Worm (Caenorhabditis elegans) whole organism, early embryonic: Measurements from ENCODE around the gene Y4C6B.1.

Experiments
- B0310.2 ChIP-seq: sonication (generic microtip); optimal IDR thresholded peaks from 2 replicates; lab custom pipeline; 2016; ENCODE audit warnings: mild to moderate bottlenecking, missing genetic modification characterization, missing compliant biosample characterization
- F13C5.2 ChIP-seq: sonication (generic microtip); optimal IDR thresholded peaks from 2 replicates; lab custom pipeline; 2017; ENCODE audit warnings: mild to moderate bottlenecking, missing genetic modification characterization, inconsistent platforms, missing compliant biosample characterization
- aly-1 ChIP-seq: sonication (generic microtip); optimal IDR thresholded peaks from 2 replicates; lab custom pipeline; 2016; ENCODE audit warnings: missing genetic modification characterization, missing compliant biosample characterization
- ama-1 ChIP-seq: fragments of 150-350 bp; optimal IDR thresholded peaks from 2 replicates; lab custom pipeline; 2014
- ceh-13 ChIP-seq: fragments of 200-800 bp; sonication (Bioruptor generic); optimal IDR thresholded peaks from 2 replicates; lab custom pipeline; 2018; ENCODE audit warnings: mild to moderate bottlenecking, missing genetic modification characterization, missing compliant biosample characterization
- ceh-36 ChIP-seq: sonication (generic microtip); optimal IDR thresholded peaks from 2 replicates; lab custom pipeline; 2016; ENCODE audit warnings: missing genetic modification characterization, inconsistent platforms, missing compliant biosample characterization
- ets-7 ChIP-seq: sonication (generic microtip); optimal IDR thresholded peaks from 2 replicates; lab custom pipeline; 2016; ENCODE audit warnings: missing genotype, missing genetic modification characterization, missing compliant biosample characterization
- flt-1 ChIP-seq: fragments of 200-800 bp; sonication (Bioruptor generic); IDR thresholded peaks from 2 replicates; pipeline ENCODE4 v1.3.6; 2022; ENCODE audit warnings: missing genetic modification characterization, missing compliant biosample characterization
- hmbx-1 ChIP-seq: sonication (generic microtip); optimal IDR thresholded peaks from 2 replicates; lab custom pipeline; 2016; ENCODE audit warnings: mild to moderate bottlenecking, missing genetic modification characterization, missing compliant biosample characterization
- hmg-4 ChIP-seq: fragments of 200-800 bp; sonication (Bioruptor generic); optimal IDR thresholded peaks from 2 replicates; lab custom pipeline; 2018; ENCODE audit warnings: mild to moderate bottlenecking, missing genetic modification characterization, missing compliant biosample characterization
- hnd-1 ChIP-seq: sonication (generic microtip); optimal IDR thresholded peaks from 2 replicates; lab custom pipeline; 2016; ENCODE audit warnings: missing genetic modification characterization, missing compliant biosample characterization
- pes-1 ChIP-seq: fragments of 200-800 bp; sonication (Bioruptor generic); IDR thresholded peaks from 2 replicates; pipeline ENCODE4 v1.3.6; 2022; ENCODE audit warnings: missing genetic modification reagents, missing genetic modification characterization, missing compliant biosample characterization
- scrt-1 ChIP-seq: fragments of 200-800 bp; sonication (Bioruptor generic); IDR thresholded peaks from 2 replicates; pipeline ENCODE4 v1.3.6; 2022; ENCODE audit warnings: missing genetic modification characterization, missing compliant biosample characterization
- sea-1 ChIP-seq: fragments of 200-800 bp; sonication (Bioruptor generic); conservative IDR thresholded peaks from 2 replicates; pipeline ENCODE4 v1.3.6; 2022; ENCODE audit warnings: missing genetic modification characterization, missing compliant biosample characterization
- tbx-11 ChIP-seq: fragments of 200-800 bp; sonication (Bioruptor generic); IDR thresholded peaks from 2 replicates; pipeline ENCODE4 v1.3.6; 2022; ENCODE audit warnings: missing genetic modification characterization, missing compliant biosample characterization
- tbx-37 ChIP-seq: fragments of 200-800 bp; sonication (Bioruptor generic); conservative IDR thresholded peaks from 2 replicates; pipeline ENCODE4 v1.3.6; 2022; ENCODE audit warnings: missing genetic modification reagents, missing genetic modification characterization, missing compliant biosample characterization
- tra-4 ChIP-seq: sonication (generic microtip); optimal IDR thresholded peaks from 2 replicates; lab custom pipeline; 2017; ENCODE audit warnings: missing genetic modification characterization, missing compliant biosample characterization

Gene Y4C6B.1

DNA sequence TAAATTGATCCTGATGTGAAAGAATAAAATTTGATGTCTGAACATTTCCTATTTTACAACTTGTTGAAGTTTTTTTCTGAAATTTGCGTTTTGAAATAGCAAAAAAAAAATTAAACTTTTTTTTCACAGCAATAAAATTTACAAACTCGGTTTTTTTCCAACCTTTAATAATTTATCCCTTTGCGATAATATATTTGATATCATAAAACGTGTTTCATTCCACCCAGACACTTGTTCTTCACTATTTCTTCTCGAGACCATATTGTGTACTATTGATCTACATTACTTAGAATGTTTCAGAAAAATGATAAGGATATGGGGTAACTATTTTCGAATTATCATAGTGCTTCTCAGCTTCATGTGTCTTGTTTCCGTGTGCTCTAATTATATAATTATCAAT is 28.1 kb upstream of the Y4C6B.1 start, which contains the start of gene Y4C6B.4:
Gene Y4C6B.4, plus strand, starts transcription at position 301 of the 400 bp plus-strand sequence.
- TF ChIP-seq tbx-11 (GFP tag; lab: Robert Waterston, UW), result no peak
- TF ChIP-seq hmbx-1 (tag; lab: Kevin White, UChicago), result no peak
- TF ChIP-seq B0310.2 (tag; lab: Kevin White, UChicago), result no peak
- TF ChIP-seq ama-1, result no peak
- no peak for TF ChIP-seq pes-1 (GFP tag; lab: Robert Waterston, UW)
- no peak for TF ChIP-seq flt-1 (GFP tag; lab: Robert Waterston, UW)
- no peak for TF ChIP-seq tra-4 (tag; lab: Kevin White, UChicago)
- no peak for TF ChIP-seq hnd-1 (tag; lab: Kevin White, UChicago)
- TF ChIP-seq scrt-1 (GFP tag; lab: Robert Waterston, UW), result no peak
- no peak for TF ChIP-seq aly-1 (tag; lab: Kevin White, UChicago)
- no peak for TF ChIP-seq ets-7 (tag; lab: Kevin White, UChicago)
- no peak for TF ChIP-seq tbx-37 (GFP tag; lab: Robert Waterston, UW)
- TF ChIP-seq sea-1, result no peak
- no peak for TF ChIP-seq hmg-4 (GFP tag; lab: Kevin White, UChicago)
- TF ChIP-seq ceh-36, result no peak

DNA sequence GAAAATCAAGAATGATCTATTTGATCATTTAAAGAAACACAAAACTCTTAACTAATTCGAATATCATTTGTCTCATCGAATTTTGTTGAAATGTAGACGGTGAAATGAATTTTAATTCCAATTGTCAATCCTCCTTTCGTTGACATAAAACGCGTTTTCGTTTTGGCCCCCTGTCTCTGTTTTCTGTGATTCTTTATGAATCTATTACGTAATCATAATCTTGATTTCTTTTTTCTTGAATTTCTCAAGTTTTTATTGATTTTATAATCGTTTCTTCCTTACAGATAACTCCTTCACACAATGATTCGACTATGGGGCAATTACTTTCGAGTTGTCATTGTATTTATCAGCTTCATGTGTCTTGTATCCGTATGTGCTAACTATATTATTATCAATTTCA is 22.1 kb upstream of the Y4C6B.1 start, which contains the start of gene Y4C6B.3:
Gene Y4C6B.3, plus strand, starts transcription at position 301 of the 400 bp plus-strand sequence.
- no peak for TF ChIP-seq ets-7 (tag; lab: Kevin White, UChicago)
- TF ChIP-seq flt-1 (GFP tag; lab: Robert Waterston, UW), result no peak
- no peak for TF ChIP-seq ama-1
- TF ChIP-seq tbx-11 (GFP tag; lab: Robert Waterston, UW), result no peak
- TF ChIP-seq hmg-4 (GFP tag; lab: Kevin White, UChicago), result no peak
- TF ChIP-seq tbx-37 (GFP tag; lab: Robert Waterston, UW), result no peak
- no peak for TF ChIP-seq B0310.2 (tag; lab: Kevin White, UChicago)
- no peak for TF ChIP-seq hnd-1 (tag; lab: Kevin White, UChicago)
- no peak for TF ChIP-seq sea-1
- TF ChIP-seq hmbx-1 (tag; lab: Kevin White, UChicago), result no peak
- no peak for TF ChIP-seq ceh-13 (GFP tag; lab: Kevin White, UChicago)
- TF ChIP-seq F13C5.2 (tag; lab: Kevin White, UChicago), result no peak
- TF ChIP-seq tra-4 (tag; lab: Kevin White, UChicago), result no peak
- TF ChIP-seq aly-1 (tag; lab: Kevin White, UChicago), result no peak
- TF ChIP-seq scrt-1 (GFP tag; lab: Robert Waterston, UW), result no peak
- no peak for TF ChIP-seq ceh-36
- no peak for TF ChIP-seq pes-1 (GFP tag; lab: Robert Waterston, UW)

- TF ChIP-seq hnd-1 (tag; lab: Kevin White, UChicago) (no peak), aly-1 (tag; lab: Kevin White, UChicago) (no peak), F13C5.2 (tag; lab: Kevin White, UChicago) (no peak), hmg-4 (GFP tag; lab: Kevin White, UChicago) (no peak), tbx-11 (GFP tag; lab: Robert Waterston, UW) (no peak), pes-1 (GFP tag; lab: Robert Waterston, UW) (no peak), tbx-37 (GFP tag; lab: Robert Waterston, UW) (no peak), ceh-36 (no peak), ama-1 (no peak), sea-1 (no peak), hmbx-1 (tag; lab: Kevin White, UChicago) (no peak), flt-1 (GFP tag; lab: Robert Waterston, UW) (no peak), ets-7 (tag; lab: Kevin White, UChicago) (no peak), B0310.2 (tag; lab: Kevin White, UChicago) (no peak), ceh-13 (GFP tag; lab: Kevin White, UChicago) (no peak), tra-4 (tag; lab: Kevin White, UChicago) (no peak), scrt-1 (GFP tag; lab: Robert Waterston, UW) (no peak)
Measured at ce11 chrIV:5333484-5333883, 20.8 kb upstream of the Y4C6B.1 start.

DNA sequence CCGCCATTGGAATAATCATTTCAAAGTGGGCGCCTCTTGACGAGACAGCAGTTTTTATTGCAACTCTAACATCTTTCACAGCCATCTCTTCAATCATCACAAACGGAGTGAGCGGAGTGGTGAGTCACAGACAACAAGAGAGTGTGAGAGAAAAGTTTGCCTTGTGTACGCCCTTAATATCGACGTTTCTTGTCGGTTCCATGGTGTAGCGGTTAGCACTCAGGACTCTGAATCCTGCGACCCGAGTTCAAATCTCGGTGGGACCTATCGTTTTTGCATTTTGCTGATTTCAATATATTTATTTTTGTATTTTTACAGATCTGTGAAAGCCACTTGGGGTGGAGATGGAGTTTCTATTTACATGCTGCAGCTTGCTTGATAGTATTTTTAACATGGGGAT is 19.8 kb upstream of the Y4C6B.1 start:
- TF ChIP-seq tbx-11 (GFP tag; lab: Robert Waterston, UW) (peak; percentile 72), aly-1 (tag; lab: Kevin White, UChicago) (no peak), flt-1 (GFP tag; lab: Robert Waterston, UW) (0 out of 2 replicates have a peak, but pooled peaks have one; percentile 66), tbx-37 (GFP tag; lab: Robert Waterston, UW) (peak; percentile 57; the same call in 1 of the 2 replicates), hnd-1 (tag; lab: Kevin White, UChicago) (peak; percentile 57), pes-1 (GFP tag; lab: Robert Waterston, UW) (peak; percentile 85; the same call in 1 of the 2 replicates), hmbx-1 (tag; lab: Kevin White, UChicago) (no peak), F13C5.2 (tag; lab: Kevin White, UChicago) (peak; percentile 65), scrt-1 (GFP tag; lab: Robert Waterston, UW) (no peak; the same call in none of the 2 replicates), B0310.2 (tag; lab: Kevin White, UChicago) (peak; percentile 6), ets-7 (tag; lab: Kevin White, UChicago) (peak; percentile 19), hmg-4 (GFP tag; lab: Kevin White, UChicago) (no peak)

- no peak for TF ChIP-seq hmbx-1 (tag; lab: Kevin White, UChicago)
- no peak for TF ChIP-seq tbx-11 (GFP tag; lab: Robert Waterston, UW)
- TF ChIP-seq sea-1, result no peak
- no peak for TF ChIP-seq scrt-1 (GFP tag; lab: Robert Waterston, UW)
- TF ChIP-seq hnd-1 (tag; lab: Kevin White, UChicago), result no peak
Measured at ce11 chrIV:5337649-5338048, 16.6 kb upstream of the Y4C6B.1 start.

- TF ChIP-seq ets-7 (tag; lab: Kevin White, UChicago), result no peak
- TF ChIP-seq F13C5.2 (tag; lab: Kevin White, UChicago), result no peak
- TF ChIP-seq pes-1 (GFP tag; lab: Robert Waterston, UW), result no peak
- TF ChIP-seq tbx-11 (GFP tag; lab: Robert Waterston, UW), result no peak
- TF ChIP-seq aly-1 (tag; lab: Kevin White, UChicago), result no peak
- no peak for TF ChIP-seq sea-1
- TF ChIP-seq hmbx-1 (tag; lab: Kevin White, UChicago), result no peak
- no peak for TF ChIP-seq ceh-13 (GFP tag; lab: Kevin White, UChicago)
- TF ChIP-seq flt-1 (GFP tag; lab: Robert Waterston, UW), result no peak
Measured at ce11 chrIV:5339255-5339654, 15.0 kb upstream of the Y4C6B.1 start, which contains the start of gene Y4C6B.2. Gene Y4C6B.2, plus strand, starts transcription at chrIV:5339574.
